Worm (Caenorhabditis elegans) whole organism, mixed stage, embryonic: ENCODE measurements around the gene Y17G9A.4.

Source experiments
- bed-3 ChIP-seq: fragments of 200-800 bp; sonication (Bioruptor generic); optimal IDR thresholded peaks from 3 replicates; lab custom pipeline; 2018; ENCODE audit warnings: mild to moderate bottlenecking, missing genetic modification characterization, moderate library complexity, missing compliant biosample characterization
- ceh-39 ChIP-seq: fragments of 150-350 bp; optimal IDR thresholded peaks from 2 replicates; lab custom pipeline; 2014; ENCODE audit warnings: missing biosample characterization, missing genetic modification characterization
- ces-1 ChIP-seq: fragments of 150-350 bp; optimal IDR thresholded peaks from 2 replicates; lab custom pipeline; 2014; ENCODE audit warnings: missing biosample characterization, missing genetic modification reagents, missing genetic modification characterization
- nhr-28 ChIP-seq: fragments of 150-350 bp; optimal IDR thresholded peaks from 2 replicates; lab custom pipeline; 2014; ENCODE audit warnings: missing biosample characterization, missing genetic modification characterization
- unc-120 ChIP-seq: sonication (generic microtip); optimal IDR thresholded peaks from 2 replicates; lab custom pipeline; 2017; ENCODE audit warnings: missing genetic modification characterization, missing compliant biosample characterization; ENCODE audit not compliant: poor library complexity, severe bottlenecking
- unc-62 ChIP-seq: fragments of 150-350 bp; optimal IDR thresholded peaks from 2 replicates; lab custom pipeline; 2014; ENCODE audit warnings: missing biosample characterization, missing genetic modification reagents, missing genetic modification characterization

DNA sequence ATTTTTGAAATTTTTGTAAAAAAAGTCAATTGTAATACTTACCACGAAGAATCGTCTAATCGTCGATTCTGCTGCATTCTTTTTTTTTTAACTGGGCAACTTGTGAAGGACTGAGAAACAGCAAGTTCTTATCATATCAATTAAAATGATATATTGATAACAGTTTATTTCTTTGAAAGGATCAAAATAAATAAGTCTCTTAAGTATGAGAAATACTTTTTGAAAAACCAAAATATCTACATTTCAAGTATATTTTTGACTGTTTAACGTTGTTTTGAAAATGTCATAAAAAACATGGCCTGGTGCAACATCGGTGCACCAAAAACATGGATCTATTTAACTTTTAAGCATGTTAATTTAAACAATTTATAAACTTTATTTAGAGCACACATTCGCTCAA is 5.2 kb downstream of the Y17G9A.4 start, which contains the start of gene Y17G9A.2:
- TF ChIP-seq nhr-28 (no peak), ces-1 (GFP tag; lab: Kevin White, UChicago) (no peak), bed-3 (no peak), unc-62 (GFP tag; lab: Kevin White, UChicago) (no peak), unc-120 (tag; lab: Kevin White, UChicago) (no peak), ceh-39 (tag; lab: Kevin White, UChicago) (no peak)
